Fruit fly (Drosophila melanogaster) whole organism: ENCODE results near the gene SmydA-8.

ENCODE experiments used
- CG8478 ChIP-seq: fragments of >200 bp; optimal IDR thresholded peaks from 2 replicates; lab custom pipeline; 2018; ENCODE audit warnings: inconsistent platforms
- Dll ChIP-seq: fragments of >200 bp; optimal IDR thresholded peaks from 2 replicates; lab custom pipeline; 2017
- EcR ChIP-seq, 2 experiments: fragments of >200 bp; optimal IDR thresholded peaks; 2 replicates each; lab custom pipeline; 2017; ENCODE audit warnings: missing biosample characterization in 2 of 2, missing genetic modification characterization in 2 of 2, missing genetic modification reagents in 2 of 2
- pan ChIP-seq: fragments of >200 bp; optimal IDR thresholded peaks from 2 replicates; lab custom pipeline; 2017
- psq ChIP-seq: fragments of >200 bp; optimal IDR thresholded peaks from 2 replicates; lab custom pipeline; 2017
- usp ChIP-seq: fragments of >200 bp; optimal IDR thresholded peaks from 2 replicates; lab custom pipeline; 2017; ENCODE audit warnings: missing biosample characterization, missing genetic modification characterization, mixed read lengths

The SmydA-8 gene

dm6 chrX:2225138-2225537 is 11.5 kb upstream of the SmydA-8 start, which contains the start of gene pcx:
pcx (plus strand) TSS chrX:2225296.
- TF ChIP-seq Dll (no peak), psq (no peak), usp (GFP tag; lab: Kevin White, UChicago) (no peak), pan (lab: Kevin White, UChicago) (no peak), EcR (GFP tag; optimal IDR thresholded peaks at IDR 0.05; lab: Kevin White, UChicago) (no peak), CG8478 (lab: Kevin White, UChicago) (no peak)

dm6 chrX:2223454-2223853 is 9.8 kb upstream of the SmydA-8 start, which contains the start of gene CG14052:
CG14052 (plus strand) TSS chrX:2223754.
- TF ChIP-seq pan (lab: Kevin White, UChicago): no peak
- TF ChIP-seq CG8478 (lab: Kevin White, UChicago): no peak
- no peak for TF ChIP-seq EcR (GFP tag; optimal IDR thresholded peaks at IDR 0.05; lab: Kevin White, UChicago)
- no peak for TF ChIP-seq usp (GFP tag; lab: Kevin White, UChicago)
- no peak for TF ChIP-seq Dll
- TF ChIP-seq psq: no peak

- TF ChIP-seq CG8478 (lab: Kevin White, UChicago) (no peak), Dll (no peak), pan (lab: Kevin White, UChicago) (no peak), usp (GFP tag; lab: Kevin White, UChicago) (no peak), psq (no peak), EcR (GFP tag; optimal IDR thresholded peaks at IDR 0.05; lab: Kevin White, UChicago) (no peak)
These were observed 8.7 kb upstream of the SmydA-8 start, which contains the start of gene Vinc for dm6 chrX:2222181-2222790. Vinc (minus strand) TSS chrX:2222567.

dm6 chrX:2221598-2221997 is 8.0 kb upstream of the SmydA-8 start:
- TF ChIP-seq usp (GFP tag; lab: Kevin White, UChicago) (no peak), CG8478 (lab: Kevin White, UChicago) (no peak), pan (lab: Kevin White, UChicago) (no peak), psq (no peak), Dll (no peak), EcR (GFP tag; optimal IDR thresholded peaks at IDR 0.05; lab: Kevin White, UChicago) (no peak)

DNA sequence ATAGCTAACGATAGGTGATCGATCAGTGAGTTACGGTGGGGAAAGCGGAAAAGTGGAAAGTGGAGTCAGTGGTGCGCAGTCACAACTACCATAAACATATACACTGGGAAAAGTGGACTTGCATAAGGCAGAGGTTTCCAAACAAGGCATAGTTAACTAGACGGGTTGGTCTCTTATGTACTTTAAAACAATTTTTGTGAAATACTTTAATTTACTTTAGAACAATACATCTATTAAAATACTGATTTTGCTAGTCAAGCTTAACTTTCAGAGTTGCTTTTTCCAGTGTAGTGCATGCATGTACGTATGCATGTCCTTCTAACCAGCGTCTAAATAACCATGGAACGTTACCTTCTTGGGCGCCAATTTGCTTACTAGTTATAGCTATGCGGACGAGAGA is 6.3 kb upstream of the SmydA-8 start:
- TF ChIP-seq Dll (no peak), CG8478 (lab: Kevin White, UChicago) (no peak)

DNA sequence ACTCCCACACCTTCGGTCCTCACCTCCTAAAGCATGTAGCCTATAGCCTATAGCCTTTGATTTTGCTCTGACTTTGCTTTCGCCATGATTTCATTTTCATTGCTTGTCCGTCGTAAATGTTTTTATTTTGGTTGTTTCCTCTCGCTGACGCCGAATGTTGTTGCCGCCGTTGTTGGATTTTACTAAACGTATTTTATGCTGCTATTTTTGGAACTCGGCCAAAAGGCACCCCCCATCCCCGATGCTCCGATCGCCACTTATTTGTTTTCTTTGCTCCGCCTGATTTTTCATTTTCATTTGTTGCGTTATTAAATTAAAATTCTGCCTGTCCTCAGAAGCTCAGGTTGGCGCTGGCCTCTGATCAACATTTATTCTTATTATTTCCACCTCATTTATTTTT is 5.6 kb upstream of the SmydA-8 start:
- TF ChIP-seq usp (GFP tag; lab: Kevin White, UChicago) (no peak), pan (lab: Kevin White, UChicago) (no peak), CG8478 (lab: Kevin White, UChicago) (no peak), EcR (GFP tag; optimal IDR thresholded peaks at IDR 0.05; lab: Kevin White, UChicago) (no peak), psq (no peak)

- TF ChIP-seq usp (GFP tag; lab: Kevin White, UChicago): no peak
- TF ChIP-seq pan (lab: Kevin White, UChicago): no peak
- TF ChIP-seq CG8478 (lab: Kevin White, UChicago): no peak
- TF ChIP-seq EcR (GFP tag; optimal IDR thresholded peaks at IDR 0.05; lab: Kevin White, UChicago): no peak
- no peak for TF ChIP-seq Dll
- TF ChIP-seq psq: no peak
These were observed 4.8 kb upstream of the SmydA-8 start for dm6 chrX:2218455-2218854.

DNA sequence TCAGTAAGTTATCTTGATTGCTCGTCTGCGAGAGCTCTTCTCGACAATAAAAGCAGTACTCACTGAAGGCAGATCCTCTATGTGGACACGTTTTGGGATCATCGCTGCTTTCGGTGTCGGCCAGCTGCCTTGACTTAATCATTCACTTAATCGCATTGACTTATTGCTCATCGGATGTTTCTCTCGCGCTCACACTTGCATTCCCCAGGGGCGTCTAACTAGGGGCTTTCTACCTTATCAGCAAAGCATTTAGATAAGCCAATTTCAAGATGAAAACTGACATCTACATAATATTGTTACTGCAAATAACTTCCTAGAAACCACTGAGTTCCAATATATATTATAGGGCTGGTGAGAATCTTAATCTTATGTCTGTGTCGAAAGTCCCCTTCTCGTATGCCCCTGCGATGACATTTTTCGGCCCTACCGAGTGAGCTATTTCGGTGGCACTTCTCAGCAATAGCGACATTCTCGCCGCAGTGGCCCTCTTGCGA is 1.2 kb downstream of the SmydA-8 start:
- TF ChIP-seq Dll: no peak
- no peak for TF ChIP-seq psq
- no peak for TF ChIP-seq usp (GFP tag; lab: Kevin White, UChicago)
- no peak for TF ChIP-seq pan (lab: Kevin White, UChicago)
- no peak for TF ChIP-seq CG8478 (lab: Kevin White, UChicago)
- TF ChIP-seq EcR (GFP tag; optimal IDR thresholded peaks at IDR 0.05; lab: Kevin White, UChicago): no peak

DNA sequence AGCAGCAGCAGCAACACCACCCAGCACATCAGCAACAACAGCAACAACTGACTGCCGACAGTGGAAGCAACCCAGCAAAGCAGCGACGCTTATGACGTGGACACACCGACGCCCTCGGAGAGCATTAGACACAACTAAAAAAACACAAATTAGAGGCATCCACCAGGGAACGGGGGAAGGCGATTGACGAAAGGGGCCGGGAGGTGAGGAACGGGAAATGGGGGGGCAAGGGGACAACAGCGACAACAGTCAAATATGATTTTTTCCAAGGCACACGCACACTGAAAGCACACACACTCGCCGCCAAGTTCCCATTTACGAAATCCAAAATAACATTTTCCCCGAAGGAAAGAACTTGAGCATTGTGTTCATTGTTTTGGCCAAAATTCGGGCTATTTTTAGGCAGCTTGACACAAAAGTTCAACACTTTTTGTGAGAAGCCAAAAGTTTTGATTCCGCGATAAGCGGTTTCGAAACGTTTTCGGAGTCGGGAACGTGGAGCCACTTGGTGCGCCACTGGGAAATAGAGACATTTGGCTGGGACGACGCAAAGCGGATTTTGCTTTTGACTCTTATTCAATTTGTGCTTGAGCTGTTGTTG is 4.9 kb downstream of the SmydA-8 start:
- TF ChIP-seq usp (GFP tag; lab: Kevin White, UChicago) (no peak), CG8478 (lab: Kevin White, UChicago) (no peak), EcR (GFP tag; optimal IDR thresholded peaks at IDR 0.05; lab: Kevin White, UChicago) (no peak), Dll (no peak), psq (no peak)

- no peak for TF ChIP-seq Dll
- no peak for TF ChIP-seq usp (GFP tag; lab: Kevin White, UChicago)
- no peak for TF ChIP-seq CG8478 (lab: Kevin White, UChicago)
- TF ChIP-seq pan (lab: Kevin White, UChicago): no peak
- TF ChIP-seq EcR (GFP tag; optimal IDR thresholded peaks at IDR 0.05; lab: Kevin White, UChicago): no peak
These were observed 9.8 kb downstream of the SmydA-8 start, which contains the start of gene FarO for dm6 chrX:2203766-2204165. FarO (minus strand) TSS chrX:2203866.

- no peak for TF ChIP-seq psq
- TF ChIP-seq CG8478 (lab: Kevin White, UChicago): no peak
- no peak for TF ChIP-seq Dll
- no peak for TF ChIP-seq EcR (GFP tag; optimal IDR thresholded peaks at IDR 0.05; lab: Kevin White, UChicago)
- no peak for TF ChIP-seq pan (lab: Kevin White, UChicago)
- no peak for TF ChIP-seq usp (GFP tag; lab: Kevin White, UChicago)
These were observed 14.3 kb downstream of the SmydA-8 start for dm6 chrX:2199303-2199702.

- no peak for TF ChIP-seq EcR (GFP tag; optimal IDR thresholded peaks at IDR 0.05; lab: Kevin White, UChicago)
- TF ChIP-seq CG8478 (lab: Kevin White, UChicago): no peak
These were observed 15.4 kb downstream of the SmydA-8 start for dm6 chrX:2198272-2198571.
